Fruit fly (Drosophila melanogaster): Measurements from ENCODE around the gene jigr1.

The jigr1 gene

DNA sequence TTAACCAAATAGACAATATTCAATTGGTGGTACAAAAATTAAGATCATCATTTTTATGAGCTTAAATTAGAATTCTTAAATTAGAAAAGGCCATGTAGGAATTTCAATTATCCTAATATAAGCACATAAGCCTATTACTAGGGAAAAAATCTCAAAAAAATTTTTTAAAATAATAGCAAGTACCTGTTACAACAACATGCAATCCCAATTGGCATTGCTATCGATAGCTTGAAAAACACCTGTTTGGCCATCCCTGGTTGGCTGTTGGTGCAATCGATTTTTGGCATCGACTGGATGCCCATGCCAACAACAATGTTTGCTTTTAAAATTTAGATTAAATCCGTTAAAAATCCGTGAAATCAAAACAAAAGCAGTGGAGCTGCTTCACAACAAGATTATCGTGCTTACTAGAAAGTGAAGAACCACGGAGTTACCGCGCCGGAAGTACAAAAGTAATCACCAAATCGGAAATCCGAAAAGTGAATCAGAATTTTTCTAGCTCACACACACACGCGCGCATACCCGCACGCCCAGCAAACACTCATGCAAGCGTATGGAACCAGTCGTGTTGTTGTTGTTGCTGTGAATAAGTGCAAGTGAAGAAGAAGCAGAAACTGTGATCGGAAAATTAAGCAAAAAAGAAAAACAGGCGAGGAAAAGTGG is 24.0 kb downstream of the jigr1 start, which contains the start of gene RASSF8 (continued):
- TF ChIP-seq sug (tag; optimal IDR thresholded peaks at IDR 0.05) (peak; percentile 38), jing (GFP tag; optimal IDR thresholded peaks at IDR 0.05) (no peak), nmo (GFP tag; optimal IDR thresholded peaks at IDR 0.05) (peak; percentile 42), CG17568 (GFP tag; optimal IDR thresholded peaks at IDR 0.05) (no peak), twi (tag; optimal IDR thresholded peaks at IDR 0.05) (no peak), CG15011 (GFP tag; optimal IDR thresholded peaks at IDR 0.05) (no peak), hb (GFP tag; IDR thresholded peaks at IDR 0.05; ENCODE audit: partially characterized antibody) (peak; percentile 65; the same call in 2 of the 3 replicates), CG34376 (GFP tag; optimal IDR thresholded peaks at IDR 0.05) (no peak), Hr39 (optimal IDR thresholded peaks at IDR 0.05) (no peak), zen2 (GFP tag; IDR thresholded peaks at IDR 0.05; ENCODE audit: partially characterized antibody) (peak; percentile 7; the same call in 1 of the 3 replicates), ab (GFP tag; optimal IDR thresholded peaks at IDR 0.05) (no peak), kah (GFP tag; optimal IDR thresholded peaks at IDR 0.05) (peak; percentile 46), klu (GFP tag; IDR thresholded peaks at IDR 0.05) (no peak), CG7839 (tag; optimal IDR thresholded peaks at IDR 0.05) (no peak), CG13624 (GFP tag; optimal IDR thresholded peaks at IDR 0.05) (no peak), Hr78 (GFP tag; optimal IDR thresholded peaks at IDR 0.05) (no peak), CG14710 (tag; optimal IDR thresholded peaks at IDR 0.05) (peak; percentile 40), Six4 (GFP tag; optimal IDR thresholded peaks at IDR 0.05) (no peak), CG8924 (tag; optimal IDR thresholded peaks at IDR 0.05) (no peak), esg (GFP tag; conservative IDR thresholded peaks at IDR 0.05) (0 out of 2 replicates have a peak, but pooled peaks have one; percentile 14), onecut (GFP tag; IDR thresholded peaks at IDR 0.05) (peak; percentile 84), da (GFP tag; optimal IDR thresholded peaks at IDR 0.05) (no peak), gsb (GFP tag; IDR thresholded peaks at IDR 0.05) (no peak), CG4730 (GFP tag; IDR thresholded peaks at IDR 0.05) (no peak), CG6254 (GFP tag; optimal IDR thresholded peaks at IDR 0.05) (no peak), CG1233 (GFP tag; optimal IDR thresholded peaks at IDR 0.05) (peak; percentile 7), ro (GFP tag; IDR thresholded peaks at IDR 0.05) (no peak), CG15514 (GFP tag; optimal IDR thresholded peaks at IDR 0.05) (peak; percentile 95), dm (GFP tag; optimal IDR thresholded peaks at IDR 0.05) (peak; percentile 25), z (GFP tag; IDR thresholded peaks at IDR 0.05) (no peak), Trl (optimal IDR thresholded peaks at IDR 0.05) (no peak), Trl (GFP tag; optimal IDR thresholded peaks at IDR 0.05) (peak; percentile 20), CG11695 (GFP tag; IDR thresholded peaks at IDR 0.05) (no peak), slou (GFP tag; optimal IDR thresholded peaks at IDR 0.05) (no peak), Gsc (GFP tag; IDR thresholded peaks at IDR 0.05) (no peak), Deaf1 (tag; optimal IDR thresholded peaks at IDR 0.05) (no peak), Scr (GFP tag; IDR thresholded peaks at IDR 0.05; ENCODE audit: partially characterized antibody) (peak; percentile 71), CG18011 (GFP tag; optimal IDR thresholded peaks at IDR 0.05) (no peak), CG30020 (tag; optimal IDR thresholded peaks at IDR 0.05) (no peak), CG9727 (GFP tag; optimal IDR thresholded peaks at IDR 0.05) (peak; percentile 56), lmd (GFP tag; IDR thresholded peaks at IDR 0.05) (peak; percentile 45; the same call in 1 of the 2 replicates), nerfin-2 (GFP tag; IDR thresholded peaks at IDR 0.05; ENCODE audit: partially characterized antibody) (peak; percentile 54), ssp (GFP tag; IDR thresholded peaks at IDR 0.05) (no peak), CG13287 (GFP tag; IDR thresholded peaks at IDR 0.05; ENCODE audit: partially characterized antibody) (peak; percentile 71), lov (optimal IDR thresholded peaks at IDR 0.05) (no peak), lov (GFP tag; IDR thresholded peaks at IDR 0.05) (no peak), sc (optimal IDR thresholded peaks at IDR 0.05) (no peak), sc (GFP tag; optimal IDR thresholded peaks at IDR 0.05) (no peak), CG8944 (GFP tag; optimal IDR thresholded peaks at IDR 0.05) (peak; percentile 22), pnt (GFP tag; optimal IDR thresholded peaks at IDR 0.05) (no peak), eve (GFP tag; optimal IDR thresholded peaks at IDR 0.05) (no peak)
